Worm (Caenorhabditis elegans) whole organism, mixed stage, embryonic: Measurements from ENCODE around the gene msp-19.

Experiments
- blmp-1 ChIP-seq: fragments of 150-350 bp; optimal IDR thresholded peaks from 2 replicates; lab custom pipeline; 2014; ENCODE audit warnings: missing biosample characterization, missing genetic modification characterization
- nhr-76 ChIP-seq: sonication (generic microtip); optimal IDR thresholded peaks from 2 replicates; lab custom pipeline; 2017; ENCODE audit warnings: missing biosample characterization, missing genetic modification characterization
- sptf-1 ChIP-seq: sonication (generic microtip); optimal IDR thresholded peaks from 2 replicates; lab custom pipeline; 2017; ENCODE audit warnings: mild to moderate bottlenecking, missing genetic modification characterization, moderate library complexity, missing compliant biosample characterization

- TF ChIP-seq blmp-1 (no peak), nhr-76 (tag; lab: Kevin White, UChicago) (no peak), sptf-1 (tag; lab: Kevin White, UChicago) (no peak)
Observed at ce11 chrIV:5272518-5272917, 12.1 kb downstream of the msp-19 start, which contains the start of gene F36H12.3.
